Fruit fly (Drosophila melanogaster) whole organism, embryonic: ENCODE data around the gene Egfrap.

Experiments
- ATbp ChIP-seq: fragments of 200-800 bp; sonication (Bioruptor generic); optimal IDR thresholded peaks from 2 replicates; lab custom pipeline; 2017; ENCODE audit warnings: missing biosample characterization, mild to moderate bottlenecking, missing genetic modification characterization, missing genetic modification reagents
- Atf-2 ChIP-seq: fragments of 200-800 bp; sonication (Bioruptor generic); optimal IDR thresholded peaks from 2 replicates; lab custom pipeline; 2016; ENCODE audit warnings: missing biosample characterization, missing genetic modification characterization
- B-H2 ChIP-seq: fragments of 200-800 bp; sonication (Bioruptor generic); optimal IDR thresholded peaks from 2 replicates; lab custom pipeline; 2018; ENCODE audit warnings: missing biosample characterization, mild to moderate bottlenecking, missing genetic modification characterization
- C15 ChIP-seq: fragments of 200-800 bp; sonication (Bioruptor generic); IDR thresholded peaks from 3 replicates; pipeline ENCODE4 v1.3.6; 2022; ENCODE audit warnings: missing biosample characterization, missing genetic modification characterization
- CG11398 ChIP-seq: fragments of 200-800 bp; sonication (Bioruptor generic); optimal IDR thresholded peaks from 2 replicates; lab custom pipeline; 2016; ENCODE audit warnings: missing biosample characterization, missing genetic modification characterization
- CG12104 ChIP-seq: fragments of 200-800 bp; sonication (Bioruptor generic); optimal IDR thresholded peaks from 3 replicates; lab custom pipeline; 2016; ENCODE audit warnings: missing biosample characterization, missing genetic modification characterization
- CG12155 ChIP-seq: fragments of 200-800 bp; sonication (Bioruptor generic); optimal IDR thresholded peaks from 3 replicates; lab custom pipeline; 2016; ENCODE audit warnings: missing biosample characterization, missing genetic modification characterization
- CG12659 ChIP-seq: fragments of 200-800 bp; sonication (Bioruptor generic); optimal IDR thresholded peaks from 3 replicates; lab custom pipeline; 2017; ENCODE audit warnings: mild to moderate bottlenecking, missing biosample characterization, missing genetic modification reagents, missing genetic modification characterization
- CG14050 ChIP-seq: fragments of 200-800 bp; sonication (Bioruptor generic); IDR thresholded peaks from 3 replicates; pipeline ENCODE4 v1.3.6; 2022; ENCODE audit warnings: missing biosample characterization, missing genetic modification characterization
- CG15601 ChIP-seq: fragments of 200-800 bp; sonication (Bioruptor generic); optimal IDR thresholded peaks from 3 replicates; lab custom pipeline; 2019; ENCODE audit warnings: missing biosample characterization, mild to moderate bottlenecking, missing genetic modification characterization, moderate library complexity
- CG18764 ChIP-seq: fragments of 200-800 bp; sonication (Bioruptor generic); optimal IDR thresholded peaks from 3 replicates; lab custom pipeline; 2016; ENCODE audit warnings: missing biosample characterization, missing genetic modification characterization
- CG2116 ChIP-seq: fragments of 200-800 bp; sonication (Bioruptor generic); optimal IDR thresholded peaks from 3 replicates; lab custom pipeline; 2018; ENCODE audit warnings: missing biosample characterization, mild to moderate bottlenecking, missing genetic modification characterization
- CG31365 ChIP-seq: fragments of 200-800 bp; sonication (Bioruptor generic); optimal IDR thresholded peaks from 2 replicates; lab custom pipeline; 2018; ENCODE audit warnings: missing biosample characterization, mild to moderate bottlenecking, missing genetic modification characterization
- CG3838 ChIP-seq: fragments of 200-800 bp; sonication (Bioruptor generic); optimal IDR thresholded peaks from 3 replicates; lab custom pipeline; 2016; ENCODE audit warnings: missing biosample characterization, missing genetic modification characterization
- CG4328 ChIP-seq: fragments of 200-800 bp; sonication (Bioruptor generic); optimal IDR thresholded peaks from 3 replicates; lab custom pipeline; 2017; ENCODE audit warnings: missing biosample characterization, missing genetic modification reagents, missing genetic modification characterization
- CG4360 ChIP-seq: fragments of 200-800 bp; sonication (Bioruptor generic); IDR thresholded peaks from 2 replicates; pipeline ENCODE4 v1.3.6; 2022; ENCODE audit warnings: missing biosample characterization, missing genetic modification characterization
- CG4424 ChIP-seq: fragments of 200-800 bp; sonication (Bioruptor generic); optimal IDR thresholded peaks from 3 replicates; lab custom pipeline; 2016; ENCODE audit warnings: missing biosample characterization, missing genetic modification characterization
- CG6254 ChIP-seq: fragments of 200-800 bp; sonication (Bioruptor generic); optimal IDR thresholded peaks from 3 replicates; lab custom pipeline; 2017; ENCODE audit warnings: mild to moderate bottlenecking, missing biosample characterization, missing genetic modification reagents, missing genetic modification characterization
- CG6689 ChIP-seq: fragments of 200-800 bp; sonication (Bioruptor generic); IDR thresholded peaks from 2 replicates; pipeline ENCODE4 v1.3.6; 2022; ENCODE audit warnings: missing biosample characterization, missing genetic modification characterization
- CG7271 ChIP-seq: fragments of 200-800 bp; sonication (Bioruptor generic); optimal IDR thresholded peaks from 2 replicates; lab custom pipeline; 2018; ENCODE audit warnings: missing biosample characterization, mild to moderate bottlenecking, missing genetic modification characterization, moderate library complexity
- CG9437 ChIP-seq: fragments of 200-800 bp; sonication (Bioruptor generic); optimal IDR thresholded peaks from 2 replicates; lab custom pipeline; 2018; ENCODE audit warnings: missing biosample characterization, mild to moderate bottlenecking, missing genetic modification characterization
- D19A ChIP-seq: fragments of 200-800 bp; optimal IDR thresholded peaks from 3 replicates; lab custom pipeline; 2019; ENCODE audit warnings: missing biosample characterization, mild to moderate bottlenecking, missing genetic modification characterization, moderate library complexity
- Dek ChIP-seq: fragments of 200-800 bp; sonication (Bioruptor generic); optimal IDR thresholded peaks from 3 replicates; lab custom pipeline; 2019; ENCODE audit warnings: missing biosample characterization, mild to moderate bottlenecking, missing genetic modification characterization, moderate library complexity
- Dip3 ChIP-seq: fragments of 200-800 bp; sonication (Bioruptor generic); optimal IDR thresholded peaks from 3 replicates; lab custom pipeline; 2016; ENCODE audit warnings: missing biosample characterization, missing genetic modification characterization
- Dll ChIP-seq: fragments of 200-800 bp; sonication (Bioruptor generic); IDR thresholded peaks from 4 replicates; pipeline ENCODE4 v1.3.6; 2022; ENCODE audit warnings: missing biosample characterization, missing genetic modification characterization; ENCODE audit not compliant: partially characterized antibody
- E2f2 ChIP-seq: fragments of 200-800 bp; sonication (Bioruptor generic); IDR thresholded peaks from 2 replicates; pipeline ENCODE4 v1.3.6; 2022; ENCODE audit warnings: missing biosample characterization, missing genetic modification characterization
- HHEX ChIP-seq: fragments of 200-800 bp; sonication (Bioruptor generic); optimal IDR thresholded peaks from 3 replicates; lab custom pipeline; 2017; ENCODE audit warnings: missing biosample characterization, mild to moderate bottlenecking, missing genetic modification characterization, missing genetic modification reagents
- Mad ChIP-seq: fragments of 200-800 bp; sonication (Bioruptor generic); optimal IDR thresholded peaks from 2 replicates; lab custom pipeline; 2016; ENCODE audit warnings: missing biosample characterization, missing genetic modification characterization
- Side ChIP-seq: fragments of 200-800 bp; sonication (Bioruptor generic); optimal IDR thresholded peaks from 2 replicates; lab custom pipeline; 2016; ENCODE audit warnings: missing biosample characterization, missing genetic modification characterization
- Tbp ChIP-seq: fragments of >200 bp; optimal IDR thresholded peaks from 2 replicates; lab custom pipeline; 2018; ENCODE audit warnings: missing biosample characterization, missing genetic modification characterization
- cg ChIP-seq: fragments of 200-800 bp; sonication (Bioruptor generic); optimal IDR thresholded peaks from 3 replicates; lab custom pipeline; 2019; ENCODE audit warnings: missing biosample characterization, mild to moderate bottlenecking, missing genetic modification characterization, moderate library complexity
- dysf ChIP-seq: fragments of 200-800 bp; sonication (Bioruptor generic); IDR thresholded peaks from 3 replicates; pipeline ENCODE4 v1.3.6; 2022; ENCODE audit warnings: missing biosample characterization, missing genetic modification characterization
- eyg ChIP-seq: fragments of 200-800 bp; sonication (Bioruptor generic); optimal IDR thresholded peaks from 3 replicates; lab custom pipeline; 2016; ENCODE audit warnings: missing biosample characterization, missing genetic modification characterization
- fd102C ChIP-seq: fragments of 200-800 bp; sonication (Bioruptor generic); optimal IDR thresholded peaks from 2 replicates; lab custom pipeline; 2018; ENCODE audit warnings: missing biosample characterization, mild to moderate bottlenecking, missing genetic modification characterization, moderate library complexity
- fru ChIP-seq: fragments of >200 bp; optimal IDR thresholded peaks from 2 replicates; lab custom pipeline; 2017
- kni ChIP-seq: fragments of 200-800 bp; sonication (Bioruptor generic); optimal IDR thresholded peaks from 3 replicates; lab custom pipeline; 2017; ENCODE audit warnings: mild to moderate bottlenecking, missing biosample characterization, missing genetic modification reagents, missing genetic modification characterization
- nau ChIP-seq: fragments of 200-800 bp; sonication (Bioruptor generic); optimal IDR thresholded peaks from 3 replicates; lab custom pipeline; 2017; ENCODE audit warnings: missing biosample characterization, mild to moderate bottlenecking, missing genetic modification characterization, missing genetic modification reagents
- nerfin-1 ChIP-seq: fragments of 200-800 bp; sonication (Bioruptor generic); optimal IDR thresholded peaks from 3 replicates; lab custom pipeline; 2019; ENCODE audit warnings: missing biosample characterization, mild to moderate bottlenecking, missing genetic modification characterization, moderate library complexity
- pnt ChIP-seq: fragments of 200-800 bp; sonication (Bioruptor generic); optimal IDR thresholded peaks from 3 replicates; lab custom pipeline; 2016; ENCODE audit warnings: missing biosample characterization, missing genetic modification characterization
- prd ChIP-seq, 3 experiments: fragments of >200 bp in 2 of 3; fragments of 200-800 bp in 1 of 3; sonication (Bioruptor generic) in 1 of 3; optimal IDR thresholded peaks in 2 of 3; IDR thresholded peaks in 1 of 3; 2 replicates in 2 of 3; 3 replicates in 1 of 3; pipeline versions ENCODE4 v1.3.6 to Lab custom; 2017 to 2022; ENCODE audit warnings: missing biosample characterization in 1 of 3, missing genetic modification characterization in 1 of 3
- psq ChIP-seq: fragments of 200-800 bp; sonication (Bioruptor generic); optimal IDR thresholded peaks from 2 replicates; lab custom pipeline; 2017; ENCODE audit warnings: missing biosample characterization, missing genetic modification characterization
- pum ChIP-seq: fragments of 200-800 bp; sonication (Bioruptor generic); optimal IDR thresholded peaks from 2 replicates; lab custom pipeline; 2016; ENCODE audit warnings: missing biosample characterization, missing genetic modification characterization
- salm ChIP-seq: fragments of 200-800 bp; sonication (Bioruptor generic); optimal IDR thresholded peaks from 2 replicates; lab custom pipeline; 2018; ENCODE audit warnings: missing biosample characterization, mild to moderate bottlenecking, missing genetic modification characterization
- scrt ChIP-seq: fragments of 200-800 bp; sonication (Bioruptor generic); optimal IDR thresholded peaks from 2 replicates; lab custom pipeline; 2018; ENCODE audit warnings: missing biosample characterization, mild to moderate bottlenecking, missing genetic modification characterization, moderate library complexity
- sd ChIP-seq: fragments of 200-800 bp; sonication (Bioruptor generic); optimal IDR thresholded peaks from 3 replicates; lab custom pipeline; 2018; ENCODE audit warnings: missing biosample characterization, mild to moderate bottlenecking, missing genetic modification characterization, moderate library complexity
- slp2 ChIP-seq: fragments of 200-800 bp; sonication (Bioruptor generic); optimal IDR thresholded peaks from 2 replicates; lab custom pipeline; 2016; ENCODE audit warnings: missing biosample characterization, missing genetic modification characterization
- tll ChIP-seq, 2 experiments: fragments of 200-800 bp in 1 of 2; fragments of >200 bp in 1 of 2; sonication (Bioruptor generic) in 1 of 2; optimal IDR thresholded peaks; 2 replicates each; lab custom pipeline; 2017 to 2019; ENCODE audit warnings: missing biosample characterization in 2 of 2, missing genetic modification characterization in 2 of 2, mild to moderate bottlenecking in 1 of 2, moderate library complexity in 1 of 2
- unc-4 ChIP-seq: fragments of 200-800 bp; sonication (Bioruptor generic); IDR thresholded peaks from 2 replicates; pipeline ENCODE4 v1.3.6; 2022; ENCODE audit warnings: missing biosample characterization, missing genetic modification characterization; ENCODE audit not compliant: partially characterized antibody

Gene Egfrap

dm6 chr3L:5974575-5975421, 24.3 kb upstream of the Egfrap start (continued):
- TF ChIP-seq Mad (GFP tag; lab: Kevin White, UChicago), result peak; percentile 15
- TF ChIP-seq CG14050 (GFP tag; lab: Robert Waterston, UW), result no peak
- TF ChIP-seq fru (lab: Kevin White, UChicago), result no peak
- peak; percentile 62 for TF ChIP-seq HHEX (GFP tag; lab: Kevin White, UChicago)
- peak; percentile 42 for TF ChIP-seq CG18764 (GFP tag; lab: Kevin White, UChicago)
- peak; percentile 7 for TF ChIP-seq CG9437
- TF ChIP-seq prd (optimal IDR thresholded peaks at IDR 0.05; lab: Kevin White, UChicago), result no peak
- peak; percentile 26; the same call in 1 of the 3 replicates for TF ChIP-seq prd (GFP tag; IDR thresholded peaks at IDR 0.05; lab: Robert Waterston, UW)
- TF ChIP-seq CG12104 (GFP tag; lab: Kevin White, UChicago), result peak; percentile 38
- no peak for TF ChIP-seq B-H2 (GFP tag; lab: Kevin White, UChicago)
- TF ChIP-seq slp2 (GFP tag; lab: Kevin White, UChicago), result no peak
- TF ChIP-seq CG4360 (GFP tag; lab: Robert Waterston, UW), result 0 out of 2 replicates have a peak, but pooled peaks have one; percentile 32
- TF ChIP-seq pnt, result peak; percentile 14
- no peak for TF ChIP-seq Dek (tag; lab: Kevin White, UChicago)
- TF ChIP-seq CG3838, result no peak
- peak; percentile 52 for TF ChIP-seq CG4424 (GFP tag; lab: Kevin White, UChicago)
- TF ChIP-seq salm (tag; lab: Kevin White, UChicago), result peak; percentile 68
- TF ChIP-seq Tbp (GFP tag; lab: Kevin White, UChicago), result no peak
- peak; percentile 14 for TF ChIP-seq CG12659 (GFP tag; lab: Kevin White, UChicago)
- TF ChIP-seq CG31365 (tag; lab: Kevin White, UChicago), result no peak
- TF ChIP-seq pum (GFP tag; lab: Kevin White, UChicago), result no peak
- TF ChIP-seq eyg (GFP tag; lab: Kevin White, UChicago), result peak; percentile 4
- peak; percentile 86 for TF ChIP-seq ATbp (GFP tag; lab: Kevin White, UChicago)
- TF ChIP-seq C15 (GFP tag; lab: Robert Waterston, UW), result no peak
- peak; percentile 29 for TF ChIP-seq fd102C (GFP tag; lab: Kevin White, UChicago)
- TF ChIP-seq CG6689 (GFP tag; lab: Robert Waterston, UW), result peak; percentile 17; the same call in 1 of the 2 replicates
- peak; percentile 18 for TF ChIP-seq nerfin-1 (tag; lab: Kevin White, UChicago)
- TF ChIP-seq tll (GFP tag; optimal IDR thresholded peaks at IDR 0.05; lab: Kevin White, UChicago), result peak in 1 of 2 experiments; percentile 96
- TF ChIP-seq CG7271, result peak; percentile 9
- TF ChIP-seq cg (GFP tag; lab: Kevin White, UChicago), result no peak
- peak; percentile 33 for TF ChIP-seq psq (GFP tag; lab: Kevin White, UChicago)
- TF ChIP-seq CG6254, result peak; percentile 66
- no peak for TF ChIP-seq unc-4
- peak; percentile 29 for TF ChIP-seq CG4328 (GFP tag; lab: Kevin White, UChicago)
- no peak for TF ChIP-seq Dll (GFP tag; lab: Robert Waterston, UW)
- peak; percentile 35 for TF ChIP-seq D19A (tag; lab: Kevin White, UChicago)
- peak; percentile 62 for TF ChIP-seq sd
- peak; percentile 51 for TF ChIP-seq nau (GFP tag; lab: Kevin White, UChicago)
- TF ChIP-seq CG11398 (GFP tag; lab: Kevin White, UChicago), result peak; percentile 65
- peak; percentile 77 for TF ChIP-seq kni
- peak; percentile 22 for TF ChIP-seq Atf-2 (GFP tag; lab: Kevin White, UChicago)
- TF ChIP-seq dysf (GFP tag; lab: Robert Waterston, UW), result no peak
- peak; percentile 22 for TF ChIP-seq CG2116 (GFP tag; lab: Kevin White, UChicago)
- TF ChIP-seq CG12155 (GFP tag; lab: Kevin White, UChicago), result no peak
- peak; percentile 32; the same call in 1 of the 2 replicates for TF ChIP-seq E2f2 (GFP tag; lab: Robert Waterston, UW)
- TF ChIP-seq scrt (GFP tag; lab: Kevin White, UChicago), result peak; percentile 23
- TF ChIP-seq Dip3 (GFP tag; lab: Kevin White, UChicago), result no peak
- peak; percentile 47 for TF ChIP-seq Side (GFP tag; lab: Kevin White, UChicago)
- TF ChIP-seq CG15601 (tag; lab: Kevin White, UChicago), result peak; percentile 84
